Worm (Caenorhabditis elegans) whole organism, L4/young adult: Measurements from ENCODE around the gene tbb-6.
A peak's percentile ranks its signal among the peaks of the same experiment; 100 is the strongest.

Experiments used
- W03F9.2 ChIP-seq: fragments of 150-350 bp; optimal IDR thresholded peaks from 2 replicates; lab custom pipeline; 2014; ENCODE audit warnings: missing biosample characterization, missing genetic modification characterization
- dao-5 ChIP-seq: sonication (generic microtip); optimal IDR thresholded peaks from 2 replicates; lab custom pipeline; 2016; ENCODE audit warnings: missing genotype, missing genetic modification characterization, moderate library complexity, missing compliant biosample characterization
- him-1 ChIP-seq: sonication (generic microtip); optimal IDR thresholded peaks from 2 replicates; lab custom pipeline; 2016; ENCODE audit warnings: missing genotype, missing genetic modification reagents, missing genetic modification characterization, missing compliant biosample characterization

The tbb-6 gene

ce11 chrV:12296794-12297193 is 35.5 kb downstream of the tbb-6 start:
- TF ChIP-seq him-1 (tag; lab: Kevin White, UChicago) (no peak), dao-5 (tag; lab: Kevin White, UChicago) (no peak), W03F9.2 (tag; lab: Kevin White, UChicago) (no peak)

- TF ChIP-seq him-1 (tag; lab: Kevin White, UChicago) (no peak), dao-5 (tag; lab: Kevin White, UChicago) (no peak)
Measured at ce11 chrV:12298184-12298583, 36.9 kb downstream of the tbb-6 start.

ce11 chrV:12299244-12299766 is 38.0 kb downstream of the tbb-6 start:
- TF ChIP-seq dao-5 (tag; lab: Kevin White, UChicago) (no peak), W03F9.2 (tag; lab: Kevin White, UChicago) (no peak), him-1 (tag; lab: Kevin White, UChicago) (no peak)

ce11 chrV:12300166-12300565 is 38.8 kb downstream of the tbb-6 start:
- TF ChIP-seq dao-5 (tag; lab: Kevin White, UChicago) (no peak), him-1 (tag; lab: Kevin White, UChicago) (no peak), W03F9.2 (tag; lab: Kevin White, UChicago) (no peak)

- TF ChIP-seq him-1 (tag; lab: Kevin White, UChicago) (no peak), dao-5 (tag; lab: Kevin White, UChicago) (no peak), W03F9.2 (tag; lab: Kevin White, UChicago) (no peak)
Measured at ce11 chrV:12300780-12301460, 39.6 kb downstream of the tbb-6 start.

- TF ChIP-seq dao-5 (tag; lab: Kevin White, UChicago) (no peak), W03F9.2 (tag; lab: Kevin White, UChicago) (no peak), him-1 (tag; lab: Kevin White, UChicago) (no peak)
Measured at ce11 chrV:12301985-12302591, 40.8 kb downstream of the tbb-6 start, which contains the start of the genes frm-7 and F55C5.17. TSS of gene frm-7 (plus strand) at chrV:12302484. TSS of gene F55C5.17 (plus strand) at chrV:12302541.

- TF ChIP-seq W03F9.2 (tag; lab: Kevin White, UChicago) (peak; percentile 59), dao-5 (tag; lab: Kevin White, UChicago) (peak; percentile 97), him-1 (tag; lab: Kevin White, UChicago) (peak; percentile 97)
Measured at ce11 chrV:12303453-12304077, 42.2 kb downstream of the tbb-6 start.

- no peak for TF ChIP-seq dao-5 (tag; lab: Kevin White, UChicago)
- no peak for TF ChIP-seq W03F9.2 (tag; lab: Kevin White, UChicago)
- TF ChIP-seq him-1 (tag; lab: Kevin White, UChicago): no peak
Measured at ce11 chrV:12305677-12306076, 44.3 kb downstream of the tbb-6 start.

- TF ChIP-seq him-1 (tag; lab: Kevin White, UChicago) (no peak), W03F9.2 (tag; lab: Kevin White, UChicago) (no peak)
Measured at ce11 chrV:12307011-12307540, 45.7 kb downstream of the tbb-6 start, which contains the start of gene srg-45. TSS of gene srg-45 (plus strand) at chrV:12307490.

ce11 chrV:12310256-12310655 is 48.9 kb downstream of the tbb-6 start, which contains the start of gene hpo-30:
TSS of gene hpo-30 (minus strand) at chrV:12310356.
- no peak for TF ChIP-seq W03F9.2 (tag; lab: Kevin White, UChicago)
- TF ChIP-seq him-1 (tag; lab: Kevin White, UChicago): no peak
- no peak for TF ChIP-seq dao-5 (tag; lab: Kevin White, UChicago)
